Worm (Caenorhabditis elegans): ENCODE data around the gene acbp-7.

DNA sequence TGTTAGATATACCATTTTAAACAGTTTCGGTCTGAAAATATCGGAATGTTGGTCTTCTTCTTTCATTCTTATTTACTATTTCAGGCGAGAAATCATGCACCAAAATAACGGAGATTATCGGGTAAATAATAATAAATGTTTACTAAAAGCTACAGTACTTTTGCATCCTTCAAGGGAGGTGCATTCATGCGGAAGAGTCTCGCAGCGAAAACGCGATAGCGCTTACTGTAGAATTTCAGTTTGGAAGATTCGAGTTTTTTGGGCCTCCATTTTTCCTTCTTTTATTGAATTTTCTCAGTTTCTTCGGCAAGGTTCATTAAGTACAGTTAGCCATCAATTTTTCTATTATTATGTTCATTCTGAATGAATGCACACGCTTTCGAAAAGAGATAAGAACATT, 18.6 kb downstream of the acbp-7 start, which contains the start of gene C35D10.7:
- no peak for TF ChIP-seq ztf-29 (GFP tag; IDR thresholded peaks at IDR 0.05)
- TF ChIP-seq ref-1 (GFP tag; conservative IDR thresholded peaks at IDR 0.05), result no peak
- TF ChIP-seq cog-1 (tag; optimal IDR thresholded peaks at IDR 0.05), result no peak
- TF ChIP-seq flt-1 (GFP tag; IDR thresholded peaks at IDR 0.05), result no peak
- no peak for TF ChIP-seq med-1 (GFP tag; optimal IDR thresholded peaks at IDR 0.05; ENCODE audit: insufficient read depth)
- no peak for TF ChIP-seq ztf-23 (GFP tag; IDR thresholded peaks at IDR 0.05)
- TF ChIP-seq klf-2 (GFP tag; conservative IDR thresholded peaks at IDR 0.05), result no peak
- no peak for TF ChIP-seq tab-1 (GFP tag; IDR thresholded peaks at IDR 0.05)
